Worm (Caenorhabditis elegans): ENCODE measurements around the gene AH6.17.

DNA sequence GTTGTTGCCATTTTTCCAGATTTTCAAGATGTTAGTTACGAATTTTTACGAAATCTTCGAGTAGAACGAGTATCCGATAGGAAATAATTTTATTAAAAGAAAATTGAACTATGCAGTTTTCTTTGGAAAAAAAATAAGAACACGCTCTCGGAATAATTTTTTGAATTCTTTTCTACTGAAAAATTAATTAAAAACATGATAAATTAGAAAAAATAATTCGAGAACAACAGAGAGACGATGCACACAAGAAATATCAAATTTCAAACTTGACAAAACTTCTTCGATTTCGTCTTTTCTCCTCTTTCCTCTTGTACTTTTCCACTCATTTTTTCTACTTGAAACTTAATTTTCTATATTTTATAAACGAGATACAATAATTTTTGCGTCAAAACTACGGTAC lies 37.0 kb downstream of the AH6.17 start, which contains the start of gene F35H8.4:
- no peak for TF ChIP-seq nhr-85 (tag)
- TF ChIP-seq pqm-1 (tag; optimal IDR thresholded peaks at IDR 0.05) = no peak
- TF ChIP-seq egl-27 (tag; optimal IDR thresholded peaks at IDR 0.05) = no peak
- no peak for TF ChIP-seq unc-62 (GFP tag; optimal IDR thresholded peaks at IDR 0.05)
- TF ChIP-seq xbp-1 (tag; optimal IDR thresholded peaks at IDR 0.05) = no peak
- TF ChIP-seq C04F5.9 (tag; optimal IDR thresholded peaks at IDR 0.05) = no peak
- no peak for TF ChIP-seq nhr-90 (tag; optimal IDR thresholded peaks at IDR 0.05; ENCODE audit: poor library complexity)
- TF ChIP-seq F16B12.6 (tag; optimal IDR thresholded peaks at IDR 0.05) = no peak

All from whole organism, L1 larva.